Worm (Caenorhabditis elegans): ENCODE data around the gene rnr-2.

- no peak for TF ChIP-seq nfyb-1 (GFP tag; IDR thresholded peaks at IDR 0.05)
- no peak for TF ChIP-seq madf-10 (tag; optimal IDR thresholded peaks at IDR 0.05)
- no peak for TF ChIP-seq snpc-3.4 (tag; optimal IDR thresholded peaks at IDR 0.05)
- TF ChIP-seq sptf-2 (GFP tag; optimal IDR thresholded peaks at IDR 0.05), result no peak
- no peak for TF ChIP-seq lin-35 (GFP tag; optimal IDR thresholded peaks at IDR 0.05)
- TF ChIP-seq tbx-9 (tag; optimal IDR thresholded peaks at IDR 0.05; ENCODE audit: borderline replicate concordance), result no peak
- no peak for TF ChIP-seq F57A8.1 (GFP tag; optimal IDR thresholded peaks at IDR 0.05)
- no peak for TF ChIP-seq ceh-79 (tag; optimal IDR thresholded peaks at IDR 0.05)
Measured at ce11 chrIII:4096370-4096842, 1.7 kb upstream of the rnr-2 start.
